Worm (Caenorhabditis elegans) whole organism, young adult: ENCODE results near the gene D1086.12.

Source experiments
- B0019.2 ChIP-seq: fragments of 200-800 bp; sonication (Bioruptor generic); conservative IDR thresholded peaks from 2 replicates; pipeline ENCODE4 v1.3.6; 2022; ENCODE audit warnings: missing genetic modification reagents, missing genetic modification characterization, missing compliant biosample characterization
- B0035.1 ChIP-seq: sonication (generic microtip); optimal IDR thresholded peaks from 2 replicates; lab custom pipeline; 2016; ENCODE audit warnings: missing genetic modification characterization, mild to moderate bottlenecking, missing compliant biosample characterization, missing genotype, missing genetic modification reagents
- B0261.1 ChIP-seq: sonication (generic microtip); optimal IDR thresholded peaks from 2 replicates; lab custom pipeline; 2016; ENCODE audit warnings: mild to moderate bottlenecking, missing genetic modification characterization, moderate library complexity, missing compliant biosample characterization
- C06A6.2 ChIP-seq: fragments of 200-800 bp; sonication (Bioruptor generic); conservative IDR thresholded peaks from 2 replicates; pipeline ENCODE4 v1.3.6; 2022; ENCODE audit warnings: missing genetic modification characterization, missing compliant biosample characterization
- F49E8.2 ChIP-seq: sonication (generic microtip); optimal IDR thresholded peaks from 3 replicates; lab custom pipeline; 2017; ENCODE audit warnings: missing genetic modification characterization, mild to moderate bottlenecking, missing compliant biosample characterization, antibody characterized with exemption, moderate library complexity; ENCODE audit not compliant: insufficient read depth
- T07F8.4 ChIP-seq: sonication (generic microtip); optimal IDR thresholded peaks from 2 replicates; lab custom pipeline; 2016; ENCODE audit warnings: mild to moderate bottlenecking, missing genetic modification characterization, moderate library complexity, missing compliant biosample characterization
- Y53G8AR.9 ChIP-seq: fragments of 200-800 bp; sonication (Bioruptor generic); conservative IDR thresholded peaks from 2 replicates; pipeline ENCODE4 v1.3.6; 2022; ENCODE audit warnings: missing genetic modification reagents, missing genetic modification characterization, missing compliant biosample characterization
- Y67H2A.10 ChIP-seq: fragments of 200-800 bp; sonication (Bioruptor generic); conservative IDR thresholded peaks from 2 replicates; pipeline ENCODE4 v1.3.6; 2022; ENCODE audit warnings: missing genetic modification reagents, missing genetic modification characterization, missing compliant biosample characterization
- akir-1 ChIP-seq: fragments of 200-800 bp; sonication (Bioruptor generic); optimal IDR thresholded peaks from 2 replicates; lab custom pipeline; 2018; ENCODE audit warnings: mild to moderate bottlenecking, missing genetic modification characterization, moderate library complexity, missing compliant biosample characterization
- aptf-2 ChIP-seq: fragments of 200-800 bp; sonication (Bioruptor generic); conservative IDR thresholded peaks from 2 replicates; pipeline ENCODE4 v1.3.6; 2022; ENCODE audit warnings: missing genetic modification reagents, missing genetic modification characterization, missing compliant biosample characterization
- atf-7 ChIP-seq: sonication (generic microtip); optimal IDR thresholded peaks from 2 replicates; lab custom pipeline; 2017; ENCODE audit warnings: mild to moderate bottlenecking, missing genetic modification characterization, missing compliant biosample characterization
- attf-6 ChIP-seq: fragments of 200-800 bp; sonication (Bioruptor generic); IDR thresholded peaks from 2 replicates; pipeline ENCODE4 v1.3.6; 2022; ENCODE audit warnings: missing genetic modification reagents, missing genetic modification characterization, missing compliant biosample characterization
- bed-2 ChIP-seq: fragments of 200-800 bp; sonication (Bioruptor generic); IDR thresholded peaks from 2 replicates; pipeline ENCODE4 v1.3.6; 2022; ENCODE audit warnings: missing genetic modification reagents, missing genetic modification characterization, missing compliant biosample characterization
- ccch-3 ChIP-seq: fragments of 200-800 bp; sonication (Bioruptor generic); optimal IDR thresholded peaks from 2 replicates; lab custom pipeline; 2018; ENCODE audit warnings: mild to moderate bottlenecking, missing genetic modification characterization, missing compliant biosample characterization
- cebp-2 ChIP-seq: fragments of 200-800 bp; sonication (Bioruptor generic); IDR thresholded peaks from 2 replicates; pipeline ENCODE4 v1.3.6; 2022; ENCODE audit warnings: missing genetic modification characterization, missing compliant biosample characterization
- ceh-79 ChIP-seq: sonication (generic microtip); optimal IDR thresholded peaks from 2 replicates; lab custom pipeline; 2017; ENCODE audit warnings: mild to moderate bottlenecking, missing genetic modification characterization, missing compliant biosample characterization
- die-1 ChIP-seq: sonication (generic microtip); optimal IDR thresholded peaks from 2 replicates; lab custom pipeline; 2016; ENCODE audit warnings: missing genotype, mild to moderate bottlenecking, missing genetic modification characterization, missing compliant biosample characterization
- dpff-1 ChIP-seq: sonication (generic microtip); optimal IDR thresholded peaks from 2 replicates; lab custom pipeline; 2017; ENCODE audit warnings: mild to moderate bottlenecking, missing genetic modification characterization, missing compliant biosample characterization
- dpl-1 ChIP-seq: fragments of 150-350 bp; optimal IDR thresholded peaks from 2 replicates; lab custom pipeline; 2014; ENCODE audit warnings: missing biosample characterization, missing genetic modification reagents, missing genetic modification characterization
- ekl-4 ChIP-seq: fragments of 200-800 bp; sonication (Bioruptor generic); IDR thresholded peaks from 2 replicates; pipeline ENCODE4 v1.3.6; 2022; ENCODE audit warnings: missing genetic modification reagents, missing genetic modification characterization, missing compliant biosample characterization
- ets-4 ChIP-seq: fragments of 200-800 bp; sonication (Bioruptor generic); optimal IDR thresholded peaks from 2 replicates; lab custom pipeline; 2018; ENCODE audit warnings: mild to moderate bottlenecking, missing genetic modification characterization, missing compliant biosample characterization
- hlh-26 ChIP-seq: fragments of 200-800 bp; sonication (Bioruptor generic); conservative IDR thresholded peaks from 2 replicates; pipeline ENCODE4 v1.3.6; 2022; ENCODE audit warnings: missing genetic modification reagents, missing genetic modification characterization, missing compliant biosample characterization
- hrde-1 ChIP-seq: sonication (generic microtip); optimal IDR thresholded peaks from 2 replicates; lab custom pipeline; 2016; ENCODE audit warnings: missing genetic modification characterization, mild to moderate bottlenecking, missing compliant biosample characterization, moderate library complexity, missing genotype, missing genetic modification reagents, borderline replicate concordance
- hsf-1 ChIP-seq: fragments of 200-800 bp; sonication (Bioruptor generic); IDR thresholded peaks from 2 replicates; pipeline ENCODE4 v1.3.6; 2022; ENCODE audit warnings: missing genetic modification reagents, missing genetic modification characterization, missing compliant biosample characterization
- lag-1 ChIP-seq: fragments of 200-800 bp; sonication (Bioruptor generic); IDR thresholded peaks from 2 replicates; pipeline ENCODE4 v1.3.6; 2022; ENCODE audit warnings: missing genetic modification reagents, missing genetic modification characterization, missing compliant biosample characterization
- let-526 ChIP-seq: fragments of 200-800 bp; sonication (Bioruptor generic); IDR thresholded peaks from 2 replicates; pipeline ENCODE4 v1.3.6; 2022; ENCODE audit warnings: missing genetic modification reagents, missing genetic modification characterization, missing compliant biosample characterization
- lin-40 ChIP-seq: sonication (generic microtip); optimal IDR thresholded peaks from 2 replicates; lab custom pipeline; 2016; ENCODE audit warnings: missing genetic modification characterization, mild to moderate bottlenecking, missing compliant biosample characterization, missing genotype, missing genetic modification reagents
- madf-10 ChIP-seq: sonication (generic microtip); optimal IDR thresholded peaks from 2 replicates; lab custom pipeline; 2016; ENCODE audit warnings: mild to moderate bottlenecking, missing genetic modification characterization, missing compliant biosample characterization
- mel-28 ChIP-seq: sonication (generic microtip); optimal IDR thresholded peaks from 2 replicates; lab custom pipeline; 2016; ENCODE audit warnings: borderline replicate concordance, mild to moderate bottlenecking, missing genetic modification characterization, missing compliant biosample characterization
- mes-4 ChIP-seq: sonication (generic microtip); optimal IDR thresholded peaks from 2 replicates; lab custom pipeline; 2016; ENCODE audit warnings: missing genotype, missing genetic modification characterization, missing compliant biosample characterization
- nfya-2 ChIP-seq: fragments of 200-800 bp; sonication (Bioruptor generic); IDR thresholded peaks from 2 replicates; pipeline ENCODE4 v1.3.6; 2022; ENCODE audit warnings: missing genetic modification reagents, missing genetic modification characterization, missing compliant biosample characterization
- nhr-120 ChIP-seq: fragments of 200-800 bp; sonication (Bioruptor generic); IDR thresholded peaks from 2 replicates; pipeline ENCODE4 v1.3.6; 2022; ENCODE audit warnings: missing genetic modification characterization, missing compliant biosample characterization
- nhr-80 ChIP-seq: sonication (generic microtip); optimal IDR thresholded peaks from 2 replicates; lab custom pipeline; 2016; ENCODE audit warnings: missing genetic modification characterization, missing compliant biosample characterization
- nhr-90 ChIP-seq: sonication (generic microtip); optimal IDR thresholded peaks from 2 replicates; lab custom pipeline; 2016; ENCODE audit warnings: missing genotype, mild to moderate bottlenecking, missing genetic modification characterization, missing compliant biosample characterization
- pha-4 ChIP-seq: fragments of 150-350 bp; sonication (generic microtip); optimal IDR thresholded peaks from 2 replicates; lab custom pipeline; 2014; ENCODE audit warnings: missing biosample characterization, missing genetic modification reagents, missing genetic modification characterization
- rcor-1 ChIP-seq: fragments of 200-800 bp; sonication (Bioruptor generic); IDR thresholded peaks from 2 replicates; pipeline ENCODE4 v1.3.6; 2022; ENCODE audit warnings: missing genetic modification reagents, missing genetic modification characterization, missing compliant biosample characterization
- rec-8 ChIP-seq, 2 experiments: sonication (generic microtip); optimal IDR thresholded peaks; 2 replicates each; lab custom pipeline; 2016; ENCODE audit warnings: mild to moderate bottlenecking in 2 of 2, missing genetic modification characterization in 2 of 2, missing genetic modification reagents in 2 of 2, missing genotype in 2 of 2, missing biosample characterization in 1 of 2, missing compliant biosample characterization in 1 of 2, moderate library complexity in 1 of 2
- repo-1 ChIP-seq: sonication (generic microtip); optimal IDR thresholded peaks from 2 replicates; lab custom pipeline; 2017; ENCODE audit warnings: mild to moderate bottlenecking, missing genetic modification characterization, missing compliant biosample characterization
- snpc-3.4 ChIP-seq: sonication (generic microtip); optimal IDR thresholded peaks from 2 replicates; lab custom pipeline; 2017; ENCODE audit warnings: missing genetic modification characterization, mild to moderate bottlenecking, missing compliant biosample characterization, antibody characterized with exemption, moderate library complexity, missing genotype, missing genetic modification reagents
- snpc-4 ChIP-seq, 5 experiments: fragments of 150-350 bp in 1 of 5; sonication (generic microtip) in 4 of 5; optimal IDR thresholded peaks; 2 replicates each; lab custom pipeline; 2014 to 2018; ENCODE audit warnings: missing genetic modification characterization in 5 of 5, missing biosample characterization in 3 of 5, antibody characterized with exemption in 2 of 5, mild to moderate bottlenecking in 2 of 5, missing compliant biosample characterization in 2 of 5, missing genotype in 2 of 5, moderate library complexity in 2 of 5, missing genetic modification reagents in 1 of 5
- somi-1 ChIP-seq: fragments of 200-800 bp; sonication (Bioruptor generic); optimal IDR thresholded peaks from 2 replicates; lab custom pipeline; 2018; ENCODE audit warnings: mild to moderate bottlenecking, missing genetic modification characterization, missing compliant biosample characterization
- tbp1 ChIP-seq: fragments of 200-800 bp; sonication (Bioruptor generic); optimal IDR thresholded peaks from 2 replicates; lab custom pipeline; 2018; ENCODE audit warnings: mild to moderate bottlenecking, missing genetic modification characterization, missing compliant biosample characterization
- tbx-9 ChIP-seq: sonication (generic microtip); optimal IDR thresholded peaks from 2 replicates; lab custom pipeline; 2016; ENCODE audit warnings: borderline replicate concordance, missing genetic modification characterization, inconsistent platforms, missing compliant biosample characterization
- tlf-1 ChIP-seq: fragments of 200-800 bp; sonication (Bioruptor generic); optimal IDR thresholded peaks from 2 replicates; lab custom pipeline; 2018; ENCODE audit warnings: mild to moderate bottlenecking, missing genetic modification characterization, missing compliant biosample characterization
- unc-62 ChIP-seq: fragments of 150-350 bp; optimal IDR thresholded peaks from 2 replicates; lab custom pipeline; 2014; ENCODE audit warnings: missing biosample characterization, missing genetic modification reagents, missing genetic modification characterization
- zfh-2 ChIP-seq: fragments of 200-800 bp; sonication (Bioruptor generic); conservative IDR thresholded peaks from 2 replicates; pipeline ENCODE4 v1.3.6; 2022; ENCODE audit warnings: missing genetic modification reagents, missing genetic modification characterization, missing compliant biosample characterization
- ztf-28 ChIP-seq: fragments of 200-800 bp; sonication (Bioruptor generic); IDR thresholded peaks from 2 replicates; pipeline ENCODE4 v1.3.6; 2022; ENCODE audit warnings: missing genetic modification reagents, missing genetic modification characterization, missing compliant biosample characterization
- ztf-3 ChIP-seq: fragments of 200-800 bp; sonication (Bioruptor generic); optimal IDR thresholded peaks from 2 replicates; lab custom pipeline; 2018; ENCODE audit warnings: mild to moderate bottlenecking, missing genetic modification characterization, missing compliant biosample characterization

Gene D1086.12

DNA sequence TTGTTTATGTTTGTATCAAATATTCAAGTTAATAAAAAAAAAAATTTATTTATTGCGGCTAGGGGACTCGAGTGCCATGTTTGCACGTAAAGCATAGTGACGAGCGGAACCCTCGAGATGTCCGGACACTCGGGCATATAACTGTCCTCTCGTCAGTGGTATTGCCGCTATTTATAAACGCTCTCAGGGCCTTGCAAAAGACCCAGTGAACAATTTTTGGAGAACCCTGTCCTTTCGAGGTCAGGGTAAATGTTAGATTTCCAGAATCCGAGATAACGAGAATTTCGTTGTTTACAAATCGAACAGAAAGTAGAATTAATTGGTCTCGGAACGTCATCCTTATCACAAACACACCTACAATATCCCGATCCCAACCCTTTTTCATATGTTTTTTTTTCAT lies 8.6 kb upstream of the D1086.12 start, which contains the start of gene D1086.3 (continued):
- TF ChIP-seq mes-4 (tag; lab: Kevin White, UChicago) (no peak), B0035.1 (tag; lab: Kevin White, UChicago) (no peak), ztf-28 (GFP tag; lab: Robert Waterston, UW) (no peak), nhr-80 (tag; lab: Kevin White, UChicago) (no peak), ceh-79 (no peak), aptf-2 (no peak), B0261.1 (tag; lab: Kevin White, UChicago) (peak; percentile 5), dpff-1 (no peak), ets-4 (GFP tag; lab: Kevin White, UChicago) (no peak), Y67H2A.10 (GFP tag; lab: Robert Waterston, UW) (no peak), madf-10 (tag; lab: Kevin White, UChicago) (no peak), let-526 (GFP tag; lab: Robert Waterston, UW) (no peak), tbp1 (GFP tag; lab: Kevin White, UChicago) (peak; percentile 80), tbx-9 (no peak), nhr-120 (GFP tag; lab: Robert Waterston, UW) (no peak), lag-1 (GFP tag; lab: Robert Waterston, UW) (no peak), T07F8.4 (tag; lab: Kevin White, UChicago) (no peak), bed-2 (GFP tag; lab: Robert Waterston, UW) (no peak), ekl-4 (GFP tag; lab: Robert Waterston, UW) (peak; percentile 55), snpc-3.4 (tag; lab: Kevin White, UChicago) (peak; percentile 98), ccch-3 (no peak), Y53G8AR.9 (GFP tag; lab: Robert Waterston, UW) (0 out of 2 replicates have a peak, but pooled peaks have one; percentile 69), attf-6 (peak; percentile 93), atf-7 (peak; percentile 46), ztf-3 (no peak), rcor-1 (peak; percentile 62), pha-4 (tag; lab: Kevin White, UChicago) (no peak), cebp-2 (GFP tag; lab: Robert Waterston, UW) (no peak), rec-8 (tag; optimal IDR thresholded peaks at IDR 0.05; lab: Kevin White, UChicago) (peak; percentile 16 to 38), zfh-2 (no peak), repo-1 (tag; lab: Kevin White, UChicago) (peak; percentile 52), C06A6.2 (GFP tag; lab: Robert Waterston, UW) (no peak), nhr-90 (tag; lab: Kevin White, UChicago) (no peak), akir-1 (GFP tag; lab: Kevin White, UChicago) (no peak), F49E8.2 (tag; lab: Kevin White, UChicago) (peak; percentile 76), unc-62 (GFP tag; lab: Kevin White, UChicago) (no peak), die-1 (tag; lab: Kevin White, UChicago) (no peak), hlh-26 (GFP tag; lab: Robert Waterston, UW) (no peak), hrde-1 (tag; lab: Kevin White, UChicago) (peak; percentile 27), tlf-1 (GFP tag; lab: Kevin White, UChicago) (no peak), B0019.2 (no peak), hsf-1 (GFP tag; lab: Robert Waterston, UW) (no peak), nfya-2 (no peak), dpl-1 (no peak), snpc-4 (GFP tag; optimal IDR thresholded peaks at IDR 0.05; lab: Kevin White, UChicago) (peak; percentile 97), snpc-4 (tag; optimal IDR thresholded peaks at IDR 0.05; lab: Kevin White, UChicago) (peak; percentile 95 to 99 (median 97)), somi-1 (no peak), mel-28 (tag; lab: Kevin White, UChicago) (no peak), lin-40 (tag; lab: Kevin White, UChicago) (no peak)
